Fruit fly (Drosophila melanogaster): ENCODE measurements around the gene CG4768.
A peak's percentile ranks its signal among the peaks of the same experiment; 100 is the strongest.

The CG4768 gene

dm6 chrX:16751579-16752156 is 40.3 kb upstream of the CG4768 start, which contains the start of gene goe:
Gene goe, minus strand, starts transcription at chrX:16751910.
- TF ChIP-seq N (GFP tag; optimal IDR thresholded peaks at IDR 0.05): no peak
- TF ChIP-seq jim (GFP tag; optimal IDR thresholded peaks at IDR 0.05): peak; percentile 42
- TF ChIP-seq usp (GFP tag; optimal IDR thresholded peaks at IDR 0.05): no peak
- peak; percentile 18 for TF ChIP-seq sage (GFP tag; optimal IDR thresholded peaks at IDR 0.05)
- peak; percentile 54 for TF ChIP-seq brk (GFP tag; optimal IDR thresholded peaks at IDR 0.05)
- TF ChIP-seq OdsH (GFP tag; optimal IDR thresholded peaks at IDR 0.05): peak; percentile 50
- TF ChIP-seq pan (optimal IDR thresholded peaks at IDR 0.05): no peak
- peak; percentile 81 for TF ChIP-seq br (GFP tag; optimal IDR thresholded peaks at IDR 0.05)
- TF ChIP-seq Mio (GFP tag; optimal IDR thresholded peaks at IDR 0.05): no peak
- TF ChIP-seq Abd-B (GFP tag; optimal IDR thresholded peaks at IDR 0.05): no peak
- peak; percentile 59 for TF ChIP-seq HLH106 (tag; optimal IDR thresholded peaks at IDR 0.05)
- peak; percentile 82 for TF ChIP-seq Jra (GFP tag; optimal IDR thresholded peaks at IDR 0.05)
- peak in 1 of 2 experiments; percentile 75 for TF ChIP-seq foxo (GFP tag; optimal IDR thresholded peaks at IDR 0.05)
- TF ChIP-seq CG9705 (GFP tag; optimal IDR thresholded peaks at IDR 0.05): peak; percentile 55
- no peak for TF ChIP-seq Rel (GFP tag; optimal IDR thresholded peaks at IDR 0.05)
- TF ChIP-seq Rel (tag; optimal IDR thresholded peaks at IDR 0.05): peak; percentile 10
- TF ChIP-seq Hnf4 (GFP tag; optimal IDR thresholded peaks at IDR 0.05): peak; percentile 85
- TF ChIP-seq Dif (GFP tag; optimal IDR thresholded peaks at IDR 0.05; ENCODE audit: partially characterized antibody): no peak
- TF ChIP-seq Myc (optimal IDR thresholded peaks at IDR 0.05): no peak
- TF ChIP-seq dl (GFP tag; optimal IDR thresholded peaks at IDR 0.05; ENCODE audit: insufficient read depth in 1 of 2, partially characterized antibody in 2 of 2): no peak
- TF ChIP-seq CG32264 (GFP tag; optimal IDR thresholded peaks at IDR 0.05): peak; percentile 43
- peak; percentile 48 for TF ChIP-seq dsf (GFP tag; optimal IDR thresholded peaks at IDR 0.05; ENCODE audit: borderline replicate concordance)
- TF ChIP-seq Hr78 (GFP tag; optimal IDR thresholded peaks at IDR 0.05): no peak
- no peak for TF ChIP-seq Dfd (GFP tag; optimal IDR thresholded peaks at IDR 0.05)
- TF ChIP-seq psq (GFP tag; optimal IDR thresholded peaks at IDR 0.05): peak; percentile 45
- TF ChIP-seq fru (GFP tag; optimal IDR thresholded peaks at IDR 0.05): peak; percentile 71
- peak; percentile 68 for TF ChIP-seq tai (GFP tag; optimal IDR thresholded peaks at IDR 0.05)
- peak; percentile 68 for TF ChIP-seq h (GFP tag; optimal IDR thresholded peaks at IDR 0.05)
- peak; percentile 33 for TF ChIP-seq woc (GFP tag; optimal IDR thresholded peaks at IDR 0.05)
- peak; percentile 0 for TF ChIP-seq sv (GFP tag; optimal IDR thresholded peaks at IDR 0.05)
- peak; percentile 72 for TF ChIP-seq ey (GFP tag; optimal IDR thresholded peaks at IDR 0.05)
- TF ChIP-seq Vsx2 (GFP tag; optimal IDR thresholded peaks at IDR 0.05; ENCODE audit: partially characterized antibody): no peak
- TF ChIP-seq lola (GFP tag; optimal IDR thresholded peaks at IDR 0.05): no peak
- TF ChIP-seq GATAd (GFP tag; optimal IDR thresholded peaks at IDR 0.05): peak; percentile 63
- peak; percentile 50 for TF ChIP-seq Sp1 (GFP tag; optimal IDR thresholded peaks at IDR 0.05)
- peak; percentile 60 for TF ChIP-seq dmrt93B (GFP tag; optimal IDR thresholded peaks at IDR 0.05)
- TF ChIP-seq CrebA (GFP tag; optimal IDR thresholded peaks at IDR 0.05; ENCODE audit: borderline replicate concordance): no peak
- peak; percentile 95 for TF ChIP-seq Hr83 (GFP tag; optimal IDR thresholded peaks at IDR 0.05; ENCODE audit: poor library complexity, severe bottlenecking)
- peak; percentile 90 for TF ChIP-seq rgr (GFP tag; optimal IDR thresholded peaks at IDR 0.05)

- TF ChIP-seq Abd-B (GFP tag; optimal IDR thresholded peaks at IDR 0.05) (no peak), Myc (optimal IDR thresholded peaks at IDR 0.05) (no peak), Vsx2 (GFP tag; optimal IDR thresholded peaks at IDR 0.05; ENCODE audit: partially characterized antibody) (no peak), rgr (GFP tag; optimal IDR thresholded peaks at IDR 0.05) (no peak), Mio (GFP tag; optimal IDR thresholded peaks at IDR 0.05) (no peak), GATAd (GFP tag; optimal IDR thresholded peaks at IDR 0.05) (no peak), dmrt93B (GFP tag; optimal IDR thresholded peaks at IDR 0.05) (no peak), Dif (GFP tag; optimal IDR thresholded peaks at IDR 0.05; ENCODE audit: partially characterized antibody) (no peak), CrebA (GFP tag; optimal IDR thresholded peaks at IDR 0.05; ENCODE audit: borderline replicate concordance) (no peak), Dfd (GFP tag; optimal IDR thresholded peaks at IDR 0.05) (no peak), ey (GFP tag; optimal IDR thresholded peaks at IDR 0.05) (no peak), Hr78 (GFP tag; optimal IDR thresholded peaks at IDR 0.05) (no peak)
Measured at dm6 chrX:16753066-16753465, 38.9 kb upstream of the CG4768 start.

Data from whole organism, wandering third instar larva.